Worm (Caenorhabditis elegans) whole organism, L4 larva: ENCODE results near the gene C14C6.6.

Source experiments
- Y75B8A.6 ChIP-seq: fragments of 200-800 bp; sonication (Bioruptor generic); IDR thresholded peaks from 2 replicates; pipeline ENCODE4 v1.3.6; 2022; ENCODE audit warnings: missing genetic modification reagents, missing genetic modification characterization, missing compliant biosample characterization
- daf-12 ChIP-seq: fragments of 150-350 bp; optimal IDR thresholded peaks from 2 replicates; lab custom pipeline; 2014; ENCODE audit warnings: missing biosample characterization, missing genetic modification reagents, missing genetic modification characterization
- lin-38 ChIP-seq: fragments of 200-800 bp; sonication (Bioruptor generic); IDR thresholded peaks from 2 replicates; pipeline ENCODE4 v1.3.6; 2022; ENCODE audit warnings: missing genetic modification reagents, missing genetic modification characterization, missing compliant biosample characterization
- mep-1 ChIP-seq: fragments of 150-350 bp; sonication (generic microtip); optimal IDR thresholded peaks from 3 replicates; lab custom pipeline; 2014; ENCODE audit warnings: missing biosample characterization, missing genetic modification characterization
- mxl-2 ChIP-seq: fragments of 200-800 bp; sonication (Bioruptor generic); conservative IDR thresholded peaks from 2 replicates; pipeline ENCODE4 v1.3.6; 2022; ENCODE audit warnings: missing genetic modification reagents, missing genetic modification characterization, missing compliant biosample characterization
- nhr-102 ChIP-seq: sonication (generic microtip); optimal IDR thresholded peaks from 2 replicates; lab custom pipeline; 2016; ENCODE audit warnings: mild to moderate bottlenecking, missing genetic modification characterization, moderate library complexity, missing compliant biosample characterization
- nhr-111 ChIP-seq: fragments of 200-800 bp; sonication (Bioruptor generic); optimal IDR thresholded peaks from 2 replicates; lab custom pipeline; 2018; ENCODE audit warnings: mild to moderate bottlenecking, missing genetic modification characterization, missing compliant biosample characterization
- snpc-4 ChIP-seq: fragments of 150-350 bp; optimal IDR thresholded peaks from 2 replicates; lab custom pipeline; 2014; ENCODE audit warnings: missing biosample characterization, missing genetic modification characterization
- unc-130 ChIP-seq: sonication (generic microtip); optimal IDR thresholded peaks from 2 replicates; lab custom pipeline; 2016; ENCODE audit warnings: missing genetic modification reagents, missing genetic modification characterization, missing compliant biosample characterization

ce11 chrV:559940-560339 lies 12.1 kb upstream of the C14C6.6 start, which contains the start of gene srx-7:
- no peak for TF ChIP-seq snpc-4 (tag; lab: Kevin White, UChicago)
- no peak for TF ChIP-seq daf-12
- TF ChIP-seq nhr-102 (tag; lab: Kevin White, UChicago): no peak
- TF ChIP-seq Y75B8A.6 (GFP tag; lab: Robert Waterston, UW): no peak
- no peak for TF ChIP-seq mep-1
- TF ChIP-seq lin-38 (GFP tag; lab: Robert Waterston, UW): no peak
- TF ChIP-seq nhr-111 (GFP tag; lab: Kevin White, UChicago): no peak
- TF ChIP-seq unc-130 (GFP tag; lab: Kevin White, UChicago): no peak
- no peak for TF ChIP-seq mxl-2 (GFP tag; lab: Robert Waterston, UW)
